Worm (Caenorhabditis elegans) whole organism, L3 larva: Measurements from ENCODE around the gene srh-178.
"Not testable (repeated sequence)": the region's sequence is repeated elsewhere in the genome, so short reads cannot be mapped to it uniquely, and the experiment has no call there.

Source experiments
- R02D3.7 ChIP-seq: fragments of 150-350 bp; optimal IDR thresholded peaks from 2 replicates; lab custom pipeline; 2014; ENCODE audit warnings: missing biosample characterization, missing genetic modification characterization
- lin-39 ChIP-seq: fragments of 150-350 bp; optimal IDR thresholded peaks from 2 replicates; lab custom pipeline; 2018; ENCODE audit warnings: missing biosample characterization, missing genetic modification reagents, missing genetic modification characterization
- mdl-1 ChIP-seq: fragments of 150-350 bp; optimal IDR thresholded peaks from 2 replicates; lab custom pipeline; 2014; ENCODE audit warnings: missing biosample characterization, missing genetic modification characterization
- nhr-43 ChIP-seq: sonication (generic microtip); optimal IDR thresholded peaks from 2 replicates; lab custom pipeline; 2016; ENCODE audit warnings: mild to moderate bottlenecking, missing genetic modification characterization, missing compliant biosample characterization; ENCODE audit not compliant: poor library complexity, severe bottlenecking
- pqm-1 ChIP-seq: fragments of 150-350 bp; optimal IDR thresholded peaks from 2 replicates; lab custom pipeline; 2017; ENCODE audit warnings: missing biosample characterization, missing genetic modification characterization, inconsistent platforms
- unc-39 ChIP-seq: sonication (generic microtip); optimal IDR thresholded peaks from 4 replicates; lab custom pipeline; 2017; ENCODE audit warnings: missing biosample characterization, missing genetic modification characterization
- ztf-11 ChIP-seq: fragments of 150-350 bp; optimal IDR thresholded peaks from 2 replicates; lab custom pipeline; 2014; ENCODE audit warnings: missing biosample characterization, missing genetic modification characterization

ce11 chrV:18439469-18439868 is 40.7 kb downstream of the srh-178 start, which contains the start of gene ZK262.9:
- not testable (repeated sequence) for TF ChIP-seq pqm-1 (tag; lab: Kevin White, UChicago); R02D3.7 (tag; lab: Kevin White, UChicago); nhr-43 (tag; lab: Kevin White, UChicago); ztf-11 (tag; lab: Kevin White, UChicago); unc-39; lin-39 (tag; lab: Kevin White, UChicago); mdl-1
